Fruit fly (Drosophila melanogaster): Measurements from ENCODE around the gene Vps2.

- peak; percentile 99 for TF ChIP-seq CG8159 (tag; optimal IDR thresholded peaks at IDR 0.05)
- peak; percentile 86 for TF ChIP-seq CG12605 (GFP tag; IDR thresholded peaks at IDR 0.05)
- TF ChIP-seq CG14655 (GFP tag; optimal IDR thresholded peaks at IDR 0.05), result peak; percentile 97
- TF ChIP-seq CG4496 (GFP tag; IDR thresholded peaks at IDR 0.05), result peak; percentile 96
- TF ChIP-seq fd96Ca (GFP tag; IDR thresholded peaks at IDR 0.05), result peak; percentile 94
- TF ChIP-seq CG17806 (tag; optimal IDR thresholded peaks at IDR 0.05), result peak; percentile 98
- 0 out of 2 replicates have a peak, but pooled peaks have one; percentile 42 for TF ChIP-seq CG10348 (GFP tag; IDR thresholded peaks at IDR 0.05)
- TF ChIP-seq Ets98B (GFP tag; IDR thresholded peaks at IDR 0.05), result peak; percentile 95
- peak; percentile 97 for TF ChIP-seq CG8301 (tag; optimal IDR thresholded peaks at IDR 0.05)
- peak; percentile 99 for TF ChIP-seq Pif1A (GFP tag; optimal IDR thresholded peaks at IDR 0.05)
- peak; percentile 93 for TF ChIP-seq CG32121 (GFP tag; IDR thresholded peaks at IDR 0.05)
- TF ChIP-seq Pif1B (GFP tag; optimal IDR thresholded peaks at IDR 0.05), result peak; percentile 99
- TF ChIP-seq CG13204 (GFP tag; optimal IDR thresholded peaks at IDR 0.05), result peak; percentile 69
- peak; percentile 64 for TF ChIP-seq EcR (GFP tag; optimal IDR thresholded peaks at IDR 0.05)
These were observed 43.6 kb upstream of the Vps2 start for dm6 chr3R:26008892-26009539.

Measured in whole organism, pupa.